Fruit fly (Drosophila melanogaster): ENCODE measurements around the gene eg.

eg gene

DNA sequence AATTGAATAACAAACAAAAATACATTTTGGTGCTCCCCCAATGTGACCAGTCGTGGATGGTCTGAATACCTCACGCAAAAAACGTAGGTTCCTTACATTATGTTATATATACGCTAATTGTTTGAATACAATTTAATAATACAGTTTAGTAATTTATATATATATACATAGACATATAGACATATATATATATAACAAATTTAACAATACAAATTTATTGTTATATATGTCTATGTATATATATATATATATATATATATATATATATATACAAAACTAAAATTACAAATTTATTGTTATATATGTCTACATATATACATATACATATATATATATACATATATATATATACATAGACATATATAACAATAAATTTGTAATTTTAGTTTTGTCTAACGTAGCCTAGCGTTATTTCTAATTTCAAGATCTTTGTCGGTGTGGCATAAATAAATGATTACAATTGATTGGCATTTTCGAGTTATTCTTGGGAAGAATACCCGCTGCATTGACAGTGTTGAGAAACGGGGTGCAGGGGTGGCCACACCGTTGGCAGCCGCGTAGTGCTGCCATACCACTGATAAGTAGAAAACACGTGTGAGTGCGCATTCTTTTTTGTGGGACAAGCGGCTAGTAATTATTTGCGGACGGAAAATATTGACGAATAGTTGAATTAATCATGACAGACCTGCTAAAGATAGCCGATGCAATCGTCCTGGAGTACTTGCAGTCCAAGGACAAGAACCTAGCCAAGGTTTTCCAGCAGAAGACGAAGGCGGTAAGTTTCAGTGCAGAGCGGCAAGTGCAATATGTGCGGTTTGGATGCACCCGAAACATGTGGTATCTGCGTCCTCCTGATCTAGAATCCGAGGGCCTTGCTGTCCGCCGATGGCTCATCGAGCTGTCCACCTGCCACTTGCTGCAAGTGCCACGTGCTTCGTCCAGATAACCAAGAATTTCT is 24.0 kb downstream of the eg start, which contains the start of the genes CG7148 and Nopp140 (continued):
- TF ChIP-seq CG43689 (GFP tag; IDR thresholded peaks at IDR 0.05) (peak; percentile 17; the same call in 1 of the 2 replicates), bigmax (GFP tag; optimal IDR thresholded peaks at IDR 0.05) (no peak), CG31388 (GFP tag; optimal IDR thresholded peaks at IDR 0.05) (no peak), Doc3 (GFP tag; IDR thresholded peaks at IDR 0.05; ENCODE audit: partially characterized antibody) (no peak), Doc2 (GFP tag; IDR thresholded peaks at IDR 0.05) (no peak), Kr (GFP tag; optimal IDR thresholded peaks at IDR 0.05) (no peak), ac (GFP tag; optimal IDR thresholded peaks at IDR 0.05) (no peak), Dbx (GFP tag; IDR thresholded peaks at IDR 0.05) (peak; percentile 59; the same call in 2 of the 3 replicates), nerfin-1 (tag; optimal IDR thresholded peaks at IDR 0.05) (peak; percentile 39), CG10543 (GFP tag; optimal IDR thresholded peaks at IDR 0.05) (peak; percentile 68), gcm (GFP tag; optimal IDR thresholded peaks at IDR 0.05) (no peak), trh (GFP tag; optimal IDR thresholded peaks at IDR 0.05) (peak; percentile 15), CG13775 (GFP tag; optimal IDR thresholded peaks at IDR 0.05) (peak; percentile 54), CG15073 (GFP tag; optimal IDR thresholded peaks at IDR 0.05) (no peak), Mad (GFP tag; optimal IDR thresholded peaks at IDR 0.05) (peak; percentile 54), CG8388 (GFP tag; optimal IDR thresholded peaks at IDR 0.05) (peak; percentile 49), dimm (GFP tag; IDR thresholded peaks at IDR 0.05) (no peak), kni (GFP tag; optimal IDR thresholded peaks at IDR 0.05) (no peak), CG14710 (tag; optimal IDR thresholded peaks at IDR 0.05) (peak; percentile 73), Taf1 (GFP tag; IDR thresholded peaks at IDR 0.05) (peak; percentile 27; the same call in 1 of the 2 replicates), CG1792 (GFP tag; optimal IDR thresholded peaks at IDR 0.05) (peak; percentile 10), slou (GFP tag; optimal IDR thresholded peaks at IDR 0.05) (peak; percentile 55), sna (GFP tag; IDR thresholded peaks at IDR 0.05; ENCODE audit: partially characterized antibody) (no peak), CG16815 (GFP tag; optimal IDR thresholded peaks at IDR 0.05) (peak; percentile 35), CG9817 (tag; optimal IDR thresholded peaks at IDR 0.05) (peak; percentile 67), CG6654 (GFP tag; optimal IDR thresholded peaks at IDR 0.05) (no peak), hkb (optimal IDR thresholded peaks at IDR 0.05) (no peak), hkb (GFP tag; IDR thresholded peaks at IDR 0.05) (peak; percentile 57), scrt (GFP tag; optimal IDR thresholded peaks at IDR 0.05) (peak; percentile 28), Myb (GFP tag; optimal IDR thresholded peaks at IDR 0.05) (peak; percentile 42), Gsc (GFP tag; IDR thresholded peaks at IDR 0.05) (no peak), CG12104 (GFP tag; optimal IDR thresholded peaks at IDR 0.05) (no peak), so (GFP tag; IDR thresholded peaks at IDR 0.05) (0 out of 3 replicates have a peak, but pooled peaks have one; percentile 55), crol (GFP tag; IDR thresholded peaks at IDR 0.05) (no peak), kah (GFP tag; optimal IDR thresholded peaks at IDR 0.05) (peak; percentile 12), B-H1 (GFP tag; IDR thresholded peaks at IDR 0.05) (no peak; the same call in 2 of the 3 replicates), maf-S (GFP tag; optimal IDR thresholded peaks at IDR 0.05) (peak; percentile 45), CG12299 (tag; optimal IDR thresholded peaks at IDR 0.05) (no peak), dati (GFP tag; IDR thresholded peaks at IDR 0.05) (0 out of 2 replicates have a peak, but pooled peaks have one; percentile 30), Rfx (GFP tag; IDR thresholded peaks at IDR 0.05) (peak; percentile 91), CG32532 (GFP tag; IDR thresholded peaks at IDR 0.05) (peak; percentile 83), luna (GFP tag; optimal IDR thresholded peaks at IDR 0.05) (peak; percentile 42), crp (GFP tag; optimal IDR thresholded peaks at IDR 0.05) (peak in 1 of 2 experiments; percentile 62), sens-2 (GFP tag; IDR thresholded peaks at IDR 0.05) (no peak), Bgb (GFP tag; IDR thresholded peaks at IDR 0.05; ENCODE audit: partially characterized antibody) (peak; percentile 33; the same call in 1 of the 2 replicates), emc (GFP tag; optimal IDR thresholded peaks at IDR 0.05) (peak; percentile 51), CG32772 (GFP tag; IDR thresholded peaks at IDR 0.05) (peak; percentile 24; the same call in 1 of the 2 replicates), NC2β (GFP tag; optimal IDR thresholded peaks at IDR 0.05) (peak; percentile 37), Hr39 (optimal IDR thresholded peaks at IDR 0.05) (no peak)

Data from whole organism, embryonic.